Worm (Caenorhabditis elegans): ENCODE measurements around the gene T01D1.3.

T01D1.3 gene

DNA sequence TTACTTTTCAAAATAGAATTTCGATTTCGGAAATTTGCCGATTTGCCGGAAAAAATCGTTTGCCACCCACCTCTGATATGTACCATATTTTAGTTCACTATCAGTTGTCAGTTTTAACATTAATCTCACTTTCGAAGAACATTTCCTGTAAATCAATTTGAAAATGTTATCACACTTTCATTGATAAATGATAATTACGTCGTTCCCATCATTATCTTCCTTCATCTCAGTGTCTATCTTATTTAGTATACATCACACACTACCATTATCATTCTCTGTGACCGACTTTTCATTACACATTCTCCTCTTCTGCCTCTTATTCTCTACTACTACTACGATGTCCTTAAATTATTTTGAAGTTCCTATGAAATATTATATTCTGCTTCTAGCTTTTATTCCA, 10.7 kb upstream of the T01D1.3 start, which contains the start of gene T01D1.8:
TSS of gene T01D1.8 (plus strand) at position 236 of the 400 bp plus-strand sequence.
- TF ChIP-seq nhr-237 (tag; optimal IDR thresholded peaks at IDR 0.05) (no peak), nhr-76 (tag; optimal IDR thresholded peaks at IDR 0.05) (no peak), unc-39 (tag; optimal IDR thresholded peaks at IDR 0.05) (no peak), nhr-28 (tag; optimal IDR thresholded peaks at IDR 0.05) (no peak), egl-27 (tag; optimal IDR thresholded peaks at IDR 0.05) (no peak), ama-1 (optimal IDR thresholded peaks at IDR 0.05) (no peak), jun-1 (tag; optimal IDR thresholded peaks at IDR 0.05) (no peak), snpc-4 (tag; optimal IDR thresholded peaks at IDR 0.05) (no peak), elt-2 (tag; optimal IDR thresholded peaks at IDR 0.05) (no peak), ceh-16 (tag; optimal IDR thresholded peaks at IDR 0.05) (no peak)

DNA sequence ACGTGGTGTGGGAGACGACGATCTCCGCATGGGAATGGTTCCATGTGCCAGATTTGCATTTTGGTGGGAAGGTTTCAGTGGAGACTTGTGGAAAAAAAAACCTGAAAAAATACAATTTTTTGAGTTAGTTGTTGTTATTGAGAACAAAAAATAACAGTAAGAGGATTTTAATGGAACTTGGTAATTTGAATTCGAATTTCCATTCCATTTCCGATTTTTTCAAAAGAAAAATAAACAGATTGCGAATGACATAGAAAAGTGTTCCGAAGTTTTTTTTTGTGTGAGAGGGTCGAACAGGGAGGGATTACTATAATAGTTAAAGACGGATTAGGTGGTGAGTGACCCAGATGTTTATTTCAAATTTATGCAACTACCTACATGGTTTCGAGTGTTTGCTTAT, 3.2 kb upstream of the T01D1.3 start, which contains the start of gene T01D1.4:
TSS of gene T01D1.4 (minus strand) at position 101 of the 400 bp plus-strand sequence.
- TF ChIP-seq nhr-43 (tag; optimal IDR thresholded peaks at IDR 0.05; ENCODE audit: poor library complexity, severe bottlenecking), result no peak
- TF ChIP-seq nhr-67 (tag; optimal IDR thresholded peaks at IDR 0.05), result no peak
- no peak for TF ChIP-seq hmg-11 (tag; optimal IDR thresholded peaks at IDR 0.05)
- no peak for TF ChIP-seq pha-4 (tag; optimal IDR thresholded peaks at IDR 0.05)
- TF ChIP-seq egl-27 (tag; optimal IDR thresholded peaks at IDR 0.05), result no peak
- TF ChIP-seq elt-3 (tag; optimal IDR thresholded peaks at IDR 0.05), result no peak
- TF ChIP-seq ceh-82 (tag; optimal IDR thresholded peaks at IDR 0.05), result no peak
- TF ChIP-seq zag-1 (tag; optimal IDR thresholded peaks at IDR 0.05), result no peak
- no peak for TF ChIP-seq nhr-28 (tag; optimal IDR thresholded peaks at IDR 0.05)
- no peak for TF ChIP-seq nhr-76 (tag; optimal IDR thresholded peaks at IDR 0.05)

DNA sequence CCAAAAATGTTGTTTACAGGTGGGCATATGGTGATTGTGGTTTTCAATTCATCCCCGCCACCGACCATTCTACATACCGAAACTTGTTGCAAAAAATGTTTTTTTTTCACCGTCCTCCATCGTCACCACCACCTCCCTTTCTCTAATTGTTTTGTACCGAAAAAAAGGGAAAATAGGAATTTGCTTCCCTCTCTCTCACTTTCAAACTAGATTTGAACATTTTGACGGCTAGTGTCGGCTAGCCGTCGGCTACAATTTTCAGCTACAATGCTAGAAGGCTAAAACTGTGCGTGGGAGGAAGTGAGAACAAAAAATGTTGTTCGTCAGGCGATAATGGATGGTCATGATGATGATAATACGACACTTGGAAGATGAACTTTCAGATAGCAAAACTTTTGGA, 2.4 kb upstream of the T01D1.3 start:
- TF ChIP-seq fkh-10 (GFP tag; optimal IDR thresholded peaks at IDR 0.05) (no peak), nfya-1 (tag; optimal IDR thresholded peaks at IDR 0.05; ENCODE audit: insufficient read depth) (no peak), jun-1 (tag; optimal IDR thresholded peaks at IDR 0.05) (no peak), unc-62 (GFP tag; optimal IDR thresholded peaks at IDR 0.05) (no peak), lin-15B (tag; optimal IDR thresholded peaks at IDR 0.05) (no peak), sea-2 (GFP tag; optimal IDR thresholded peaks at IDR 0.05) (no peak), ama-1 (optimal IDR thresholded peaks at IDR 0.05) (no peak), egl-5 (tag; optimal IDR thresholded peaks at IDR 0.05) (no peak), nhr-25 (tag; optimal IDR thresholded peaks at IDR 0.05) (peak; percentile 64), elt-1 (tag; optimal IDR thresholded peaks at IDR 0.05) (peak; percentile 33)

DNA sequence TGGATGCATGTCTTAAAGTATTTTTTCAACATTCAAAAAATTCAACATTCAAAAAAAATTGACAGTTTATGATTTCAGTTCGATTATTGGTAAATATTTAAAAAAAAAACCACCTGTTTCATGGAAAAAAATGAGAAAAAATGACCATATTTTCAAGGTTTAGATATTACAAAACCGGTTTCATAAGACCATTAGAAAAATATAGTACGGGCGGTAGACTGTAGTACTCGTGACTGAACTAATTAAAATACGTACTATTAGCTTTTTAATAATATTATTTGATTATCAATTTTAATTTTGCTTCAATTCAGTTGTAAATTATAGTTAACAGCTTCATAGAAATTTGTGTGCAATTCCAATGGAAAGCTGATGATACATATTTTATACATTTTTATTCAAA, 854 bp upstream of the T01D1.3 start:
- TF ChIP-seq nhr-25 (tag; optimal IDR thresholded peaks at IDR 0.05), result no peak
- TF ChIP-seq nhr-237 (tag; optimal IDR thresholded peaks at IDR 0.05), result no peak
- TF ChIP-seq nhr-76 (tag; optimal IDR thresholded peaks at IDR 0.05), result no peak
- TF ChIP-seq nhr-67 (tag; optimal IDR thresholded peaks at IDR 0.05), result no peak
- TF ChIP-seq fkh-10 (GFP tag; optimal IDR thresholded peaks at IDR 0.05), result no peak
- TF ChIP-seq R02D3.7 (tag; optimal IDR thresholded peaks at IDR 0.05), result no peak
- no peak for TF ChIP-seq daf-12 (tag; optimal IDR thresholded peaks at IDR 0.05)
- no peak for TF ChIP-seq zag-1 (tag; optimal IDR thresholded peaks at IDR 0.05)
- no peak for TF ChIP-seq sea-2 (GFP tag; optimal IDR thresholded peaks at IDR 0.05)
- TF ChIP-seq lin-39 (tag; optimal IDR thresholded peaks at IDR 0.05), result no peak
- no peak for TF ChIP-seq elt-1 (tag; optimal IDR thresholded peaks at IDR 0.05)
- TF ChIP-seq ztf-4 (tag; optimal IDR thresholded peaks at IDR 0.05), result no peak
- TF ChIP-seq ceh-16 (tag; optimal IDR thresholded peaks at IDR 0.05), result no peak

DNA sequence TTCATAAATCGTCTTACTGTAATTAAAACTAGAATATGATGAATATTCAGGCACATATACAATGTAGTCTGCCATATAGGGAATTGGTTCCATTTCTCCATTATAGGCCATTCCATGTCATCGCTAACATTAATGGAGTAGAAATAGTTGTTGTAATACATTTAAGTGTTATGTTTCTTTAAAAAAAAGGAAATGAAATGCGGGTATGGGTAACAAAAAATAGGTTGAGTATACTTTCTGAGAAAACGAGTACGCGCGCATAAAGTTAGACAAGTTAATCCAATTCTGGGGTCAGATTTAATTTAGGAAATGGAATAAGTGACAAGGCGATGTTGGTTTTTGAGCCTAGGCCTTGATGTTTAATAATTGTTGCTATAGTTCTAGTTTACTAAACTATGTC, 2.1 kb downstream of the T01D1.3 start, which contains the start of gene T01D1.7:
TSS of gene T01D1.7 (minus strand) at position 101 of the 400 bp plus-strand sequence.
- TF ChIP-seq ZK546.5 (tag; optimal IDR thresholded peaks at IDR 0.05), result no peak
- TF ChIP-seq egl-27 (tag; optimal IDR thresholded peaks at IDR 0.05), result no peak

DNA sequence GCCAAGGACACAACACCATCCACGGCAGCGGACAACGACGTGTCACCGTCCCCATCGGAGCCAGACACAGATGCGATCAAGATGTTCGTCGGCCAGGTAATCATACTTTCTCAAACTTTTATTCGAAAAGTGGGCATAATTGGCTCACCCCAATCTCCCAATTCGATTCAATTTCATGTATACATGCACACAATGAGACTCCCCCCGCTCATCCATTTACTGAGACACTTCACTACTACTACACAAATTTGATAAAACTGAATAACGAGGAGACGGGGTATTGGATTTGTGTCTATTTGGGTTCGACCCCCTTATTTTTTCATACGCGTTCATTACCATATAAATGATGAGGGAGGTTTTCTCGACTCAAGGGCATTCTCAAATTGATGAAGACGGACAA, 12.5 kb downstream of the T01D1.3 start:
- TF ChIP-seq egl-5 (tag; optimal IDR thresholded peaks at IDR 0.05) (no peak), pqm-1 (tag; optimal IDR thresholded peaks at IDR 0.05) (no peak), zag-1 (tag; optimal IDR thresholded peaks at IDR 0.05) (no peak), ceh-82 (tag; optimal IDR thresholded peaks at IDR 0.05) (no peak), snpc-4 (tag; optimal IDR thresholded peaks at IDR 0.05) (no peak), nhr-23 (tag; optimal IDR thresholded peaks at IDR 0.05) (no peak), nhr-67 (tag; optimal IDR thresholded peaks at IDR 0.05) (no peak), nhr-237 (tag; optimal IDR thresholded peaks at IDR 0.05) (no peak), ceh-9 (tag; optimal IDR thresholded peaks at IDR 0.05) (no peak), elt-2 (tag; optimal IDR thresholded peaks at IDR 0.05) (no peak), hmg-11 (tag; optimal IDR thresholded peaks at IDR 0.05) (no peak)

Data from whole organism, L3 larva.